Fruit fly (Drosophila melanogaster) whole organism, embryonic: ENCODE results near the gene betaGlu.

Experiments
- ATbp ChIP-seq: fragments of 200-800 bp; sonication (Bioruptor generic); optimal IDR thresholded peaks from 2 replicates; lab custom pipeline; 2017; ENCODE audit warnings: missing biosample characterization, mild to moderate bottlenecking, missing genetic modification characterization, missing genetic modification reagents
- Atf-2 ChIP-seq: fragments of 200-800 bp; sonication (Bioruptor generic); optimal IDR thresholded peaks from 2 replicates; lab custom pipeline; 2016; ENCODE audit warnings: missing biosample characterization, missing genetic modification characterization
- Atf6 ChIP-seq: fragments of 200-800 bp; sonication (Bioruptor generic); IDR thresholded peaks from 2 replicates; pipeline ENCODE4 v1.3.6; 2022; ENCODE audit warnings: missing biosample characterization, missing genetic modification characterization
- CG10543 ChIP-seq: fragments of 200-800 bp; sonication (Bioruptor generic); optimal IDR thresholded peaks from 3 replicates; lab custom pipeline; 2017; ENCODE audit warnings: missing biosample characterization, mild to moderate bottlenecking, missing genetic modification characterization, moderate library complexity
- CG10979 ChIP-seq: fragments of 200-800 bp; sonication (Bioruptor generic); optimal IDR thresholded peaks from 2 replicates; lab custom pipeline; 2018; ENCODE audit warnings: missing biosample characterization, mild to moderate bottlenecking, missing genetic modification characterization, moderate library complexity
- CG11247 ChIP-seq: fragments of 200-800 bp; sonication (Bioruptor generic); IDR thresholded peaks from 2 replicates; pipeline ENCODE4 v1.3.6; 2022; ENCODE audit warnings: missing biosample characterization, missing genetic modification characterization
- CG14441 ChIP-seq: fragments of 200-800 bp; sonication (Bioruptor generic); IDR thresholded peaks from 2 replicates; pipeline ENCODE4 v1.3.6; 2022; ENCODE audit warnings: missing biosample characterization, missing genetic modification characterization
- CG15011 ChIP-seq: fragments of 200-800 bp; sonication (Bioruptor generic); optimal IDR thresholded peaks from 3 replicates; lab custom pipeline; 2018; ENCODE audit warnings: missing biosample characterization, mild to moderate bottlenecking, missing genetic modification characterization
- CG17568 ChIP-seq: fragments of 200-800 bp; sonication (Bioruptor generic); optimal IDR thresholded peaks from 2 replicates; lab custom pipeline; 2018; ENCODE audit warnings: missing biosample characterization, mild to moderate bottlenecking, missing genetic modification characterization, moderate library complexity
- CG18764 ChIP-seq: fragments of 200-800 bp; sonication (Bioruptor generic); optimal IDR thresholded peaks from 3 replicates; lab custom pipeline; 2016; ENCODE audit warnings: missing biosample characterization, missing genetic modification characterization
- CG2199 ChIP-seq: fragments of 200-800 bp; sonication (Bioruptor generic); IDR thresholded peaks from 3 replicates; pipeline ENCODE4 v1.3.6; 2022; ENCODE audit warnings: missing biosample characterization, missing genetic modification characterization
- CG32767 ChIP-seq: fragments of 200-800 bp; sonication (Bioruptor generic); IDR thresholded peaks from 2 replicates; pipeline ENCODE4 v1.3.6; 2022; ENCODE audit warnings: missing biosample characterization, missing genetic modification characterization
- CG32772 ChIP-seq: fragments of 200-800 bp; sonication (Bioruptor generic); IDR thresholded peaks from 2 replicates; pipeline ENCODE4 v1.3.6; 2022; ENCODE audit warnings: missing biosample characterization, missing genetic modification characterization
- CG3838 ChIP-seq: fragments of 200-800 bp; sonication (Bioruptor generic); optimal IDR thresholded peaks from 3 replicates; lab custom pipeline; 2016; ENCODE audit warnings: missing biosample characterization, missing genetic modification characterization
- CG6854 ChIP-seq: fragments of 200-800 bp; sonication (Bioruptor generic); optimal IDR thresholded peaks from 3 replicates; lab custom pipeline; 2017; ENCODE audit warnings: missing biosample characterization, mild to moderate bottlenecking, missing genetic modification characterization
- CG7372 ChIP-seq: fragments of 200-800 bp; sonication (Bioruptor generic); IDR thresholded peaks from 2 replicates; pipeline ENCODE4 v1.3.6; 2022; ENCODE audit warnings: missing biosample characterization, missing genetic modification characterization
- CG9609 ChIP-seq: fragments of 200-800 bp; sonication (Bioruptor generic); optimal IDR thresholded peaks from 3 replicates; lab custom pipeline; 2016; ENCODE audit warnings: missing biosample characterization, missing genetic modification characterization
- Camta ChIP-seq: fragments of 200-800 bp; sonication (Bioruptor generic); optimal IDR thresholded peaks from 2 replicates; lab custom pipeline; 2016; ENCODE audit warnings: missing biosample characterization, missing genetic modification characterization
- Dfd ChIP-seq, 2 experiments: fragments of >200 bp; optimal IDR thresholded peaks; 2 replicates each; lab custom pipeline; 2017; ENCODE audit warnings: missing biosample characterization in 2 of 2, missing genetic modification characterization in 2 of 2
- Ets65A ChIP-seq: fragments of 200-800 bp; sonication (Bioruptor generic); peaks from one replicate; lab custom pipeline; 2016; ENCODE audit warnings: missing biosample characterization, missing genetic modification characterization
- Fer1 ChIP-seq: fragments of 200-800 bp; sonication (Bioruptor generic); optimal IDR thresholded peaks from 2 replicates; lab custom pipeline; 2017; ENCODE audit warnings: missing biosample characterization, mild to moderate bottlenecking, missing genetic modification characterization
- Gsc ChIP-seq: fragments of 200-800 bp; sonication (Bioruptor generic); IDR thresholded peaks from 2 replicates; pipeline ENCODE4 v1.3.6; 2022; ENCODE audit warnings: missing biosample characterization, missing genetic modification characterization
- Gug ChIP-seq: fragments of 200-800 bp; sonication (Bioruptor generic); IDR thresholded peaks from 4 replicates; pipeline ENCODE4 v1.3.6; 2022; ENCODE audit warnings: missing biosample characterization, missing genetic modification characterization
- HLHmδ ChIP-seq: fragments of 200-800 bp; sonication (Bioruptor generic); optimal IDR thresholded peaks from 2 replicates; lab custom pipeline; 2018; ENCODE audit warnings: missing biosample characterization, mild to moderate bottlenecking, missing genetic modification characterization, moderate library complexity
- Kr ChIP-seq: fragments of 200-800 bp; sonication (Bioruptor generic); optimal IDR thresholded peaks from 2 replicates; lab custom pipeline; 2017; ENCODE audit warnings: missing biosample characterization, mild to moderate bottlenecking, missing genetic modification characterization
- NK7.1 ChIP-seq: fragments of 200-800 bp; sonication (Bioruptor generic); optimal IDR thresholded peaks from 3 replicates; lab custom pipeline; 2016; ENCODE audit warnings: missing biosample characterization, missing genetic modification characterization
- Rfx ChIP-seq: fragments of 200-800 bp; sonication (Bioruptor generic); IDR thresholded peaks from 2 replicates; pipeline ENCODE4 v1.3.6; 2022; ENCODE audit warnings: missing biosample characterization, missing genetic modification characterization
- Side ChIP-seq: fragments of 200-800 bp; sonication (Bioruptor generic); optimal IDR thresholded peaks from 2 replicates; lab custom pipeline; 2016; ENCODE audit warnings: missing biosample characterization, missing genetic modification characterization
- YL-1 ChIP-seq: fragments of 200-800 bp; sonication (Bioruptor generic); optimal IDR thresholded peaks from 3 replicates; lab custom pipeline; 2017; ENCODE audit warnings: missing biosample characterization, mild to moderate bottlenecking, missing genetic modification characterization
- az2 ChIP-seq: fragments of 200-800 bp; sonication (Bioruptor generic); optimal IDR thresholded peaks from 3 replicates; lab custom pipeline; 2016; ENCODE audit warnings: missing biosample characterization, missing genetic modification characterization
- bbx ChIP-seq: fragments of 200-800 bp; sonication (Bioruptor generic); IDR thresholded peaks from 2 replicates; pipeline ENCODE4 v1.3.6; 2022; ENCODE audit warnings: missing biosample characterization, missing genetic modification characterization; ENCODE audit not compliant: partially characterized antibody
- crc ChIP-seq: fragments of 200-800 bp; sonication (Bioruptor generic); optimal IDR thresholded peaks from 2 replicates; lab custom pipeline; 2016; ENCODE audit warnings: missing biosample characterization, missing genetic modification characterization
- croc ChIP-seq: fragments of 200-800 bp; sonication (Bioruptor generic); conservative IDR thresholded peaks from 3 replicates; pipeline ENCODE4 v1.3.6; 2022; ENCODE audit warnings: missing biosample characterization, missing genetic modification characterization
- danr ChIP-seq: fragments of 200-800 bp; sonication (Bioruptor generic); IDR thresholded peaks from 2 replicates; pipeline ENCODE4 v1.3.6; 2022; ENCODE audit warnings: missing biosample characterization, missing genetic modification characterization
- fd64A ChIP-seq: fragments of 200-800 bp; sonication (Bioruptor generic); optimal IDR thresholded peaks from 3 replicates; lab custom pipeline; 2018; ENCODE audit warnings: missing biosample characterization, mild to moderate bottlenecking, missing genetic modification characterization
- gcm ChIP-seq: fragments of 200-800 bp; sonication (Bioruptor generic); optimal IDR thresholded peaks from 2 replicates; lab custom pipeline; 2019; ENCODE audit warnings: missing biosample characterization, mild to moderate bottlenecking, missing genetic modification characterization, moderate library complexity
- gt ChIP-seq: fragments of 200-800 bp; sonication (Bioruptor generic); IDR thresholded peaks from 2 replicates; pipeline ENCODE4 v1.3.6; 2022; ENCODE audit warnings: missing biosample characterization, missing genetic modification characterization
- ind ChIP-seq: fragments of 200-800 bp; sonication (Bioruptor generic); optimal IDR thresholded peaks from 3 replicates; lab custom pipeline; 2016; ENCODE audit warnings: missing biosample characterization, missing genetic modification characterization
- kni ChIP-seq: fragments of 200-800 bp; sonication (Bioruptor generic); optimal IDR thresholded peaks from 3 replicates; lab custom pipeline; 2017; ENCODE audit warnings: mild to moderate bottlenecking, missing biosample characterization, missing genetic modification reagents, missing genetic modification characterization
- mam ChIP-seq: fragments of 200-800 bp; sonication (Bioruptor generic); optimal IDR thresholded peaks from 3 replicates; lab custom pipeline; 2016; ENCODE audit warnings: missing biosample characterization, missing genetic modification characterization
- mirr ChIP-seq: fragments of 200-800 bp; sonication (Bioruptor generic); optimal IDR thresholded peaks from 3 replicates; lab custom pipeline; 2018; ENCODE audit warnings: missing biosample characterization, mild to moderate bottlenecking, missing genetic modification characterization
- ranshi ChIP-seq: fragments of 200-800 bp; sonication (Bioruptor generic); IDR thresholded peaks from 2 replicates; pipeline ENCODE4 v1.3.6; 2022; ENCODE audit warnings: missing biosample characterization, missing genetic modification characterization
- row ChIP-seq: fragments of 200-800 bp; sonication (Bioruptor generic); IDR thresholded peaks from 3 replicates; pipeline ENCODE4 v1.3.6; 2022; ENCODE audit warnings: missing biosample characterization, missing genetic modification characterization
- sc ChIP-seq, 3 experiments: fragments of >200 bp in 2 of 3; fragments of 200-800 bp in 1 of 3; sonication (Bioruptor generic) in 1 of 3; optimal IDR thresholded peaks; 2 replicates in 2 of 3; 3 replicates in 1 of 3; lab custom pipeline; 2017; ENCODE audit warnings: mild to moderate bottlenecking in 1 of 3, missing biosample characterization in 1 of 3, missing genetic modification characterization in 1 of 3, missing genetic modification reagents in 1 of 3
- scrt ChIP-seq: fragments of 200-800 bp; sonication (Bioruptor generic); optimal IDR thresholded peaks from 2 replicates; lab custom pipeline; 2018; ENCODE audit warnings: missing biosample characterization, mild to moderate bottlenecking, missing genetic modification characterization, moderate library complexity
- sim ChIP-seq: fragments of 200-800 bp; sonication (Bioruptor generic); IDR thresholded peaks from 2 replicates; pipeline ENCODE4 v1.3.6; 2022; ENCODE audit warnings: missing biosample characterization, missing genetic modification characterization
- so ChIP-seq: fragments of 200-800 bp; sonication (Bioruptor generic); IDR thresholded peaks from 3 replicates; pipeline ENCODE4 v1.3.6; 2022; ENCODE audit warnings: missing biosample characterization, missing genetic modification characterization
- sob ChIP-seq: fragments of 200-800 bp; sonication (Bioruptor generic); IDR thresholded peaks from 2 replicates; pipeline ENCODE4 v1.3.6; 2022; ENCODE audit warnings: missing biosample characterization, missing genetic modification characterization
- tio ChIP-seq: fragments of 200-800 bp; sonication (Bioruptor generic); optimal IDR thresholded peaks from 2 replicates; lab custom pipeline; 2017; ENCODE audit warnings: missing biosample characterization, missing genetic modification characterization, inconsistent platforms
- wek ChIP-seq: fragments of 200-800 bp; sonication (Bioruptor generic); optimal IDR thresholded peaks from 3 replicates; lab custom pipeline; 2018; ENCODE audit warnings: missing biosample characterization, mild to moderate bottlenecking, missing genetic modification characterization, moderate library complexity

Gene betaGlu

DNA sequence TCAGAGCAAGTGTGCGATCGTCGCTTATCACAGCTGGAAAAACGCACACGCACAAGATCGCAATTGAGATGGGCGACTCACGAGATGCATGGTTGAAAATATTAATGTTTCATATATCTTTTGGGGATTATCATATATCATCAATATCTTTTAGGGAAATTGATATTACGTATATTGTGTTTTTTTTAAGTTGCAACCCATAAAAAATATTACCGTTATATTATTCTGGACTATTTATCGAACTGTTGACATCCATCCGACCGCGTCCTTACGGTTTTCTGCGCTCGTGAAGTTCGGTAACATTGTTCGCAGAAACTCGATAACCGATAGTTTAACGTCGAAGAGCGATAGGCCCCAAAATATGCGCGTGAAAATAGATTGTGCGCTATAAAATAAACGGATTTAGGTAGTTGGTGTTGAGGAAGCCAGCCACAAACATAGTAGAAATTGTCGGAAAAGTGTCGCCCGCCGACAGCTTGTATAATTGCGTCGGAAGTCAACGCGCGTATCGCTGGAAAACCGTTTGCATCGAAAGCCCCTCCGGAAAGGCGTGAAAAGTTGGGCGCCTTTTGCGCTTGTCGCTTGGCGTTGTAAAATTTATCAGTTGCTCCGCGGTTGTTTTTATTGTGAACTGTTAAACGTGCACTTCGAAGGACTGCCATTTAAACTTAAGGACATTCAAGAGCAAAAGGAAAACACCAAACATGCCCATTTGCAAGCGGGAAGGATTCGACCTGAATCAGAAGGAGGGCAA lies 22.2 kb upstream of the betaGlu start, which contains the start of the genes Mccc1 and Acf (continued):
- TF ChIP-seq danr (GFP tag; lab: Robert Waterston, UW) (no peak), mirr (GFP tag; lab: Kevin White, UChicago) (no peak), so (0 out of 3 replicates have a peak, but pooled peaks have one; percentile 38), CG11247 (0 out of 2 replicates have a peak, but pooled peaks have one; percentile 30), HLHmδ (GFP tag; lab: Kevin White, UChicago) (no peak), row (GFP tag; lab: Robert Waterston, UW) (peak; percentile 77), CG17568 (no peak), ranshi (no peak), CG10979 (tag; lab: Kevin White, UChicago) (peak; percentile 7), CG7372 (GFP tag; lab: Robert Waterston, UW) (no peak), Dfd (GFP tag; optimal IDR thresholded peaks at IDR 0.05; lab: Kevin White, UChicago) (no peak), Camta (GFP tag; lab: Kevin White, UChicago) (no peak), tio (no peak), Fer1 (GFP tag; lab: Kevin White, UChicago) (no peak), Side (no peak), Ets65A (GFP tag; lab: Kevin White, UChicago) (no peak), gt (GFP tag; lab: Robert Waterston, UW) (no peak), YL-1 (peak; percentile 50), Atf-2 (GFP tag; lab: Kevin White, UChicago) (no peak), sim (GFP tag; lab: Robert Waterston, UW) (no peak), CG6854 (no peak), croc (GFP tag; lab: Robert Waterston, UW) (no peak), CG18764 (GFP tag; lab: Kevin White, UChicago) (no peak), Kr (GFP tag; lab: Kevin White, UChicago) (no peak), sob (GFP tag; lab: Robert Waterston, UW) (peak; percentile 37; the same call in 1 of the 2 replicates), mam (GFP tag; lab: Kevin White, UChicago) (peak; percentile 60), CG3838 (no peak), gcm (GFP tag; lab: Kevin White, UChicago) (no peak), scrt (no peak), Rfx (GFP tag; lab: Robert Waterston, UW) (peak; percentile 60), kni (GFP tag; lab: Kevin White, UChicago) (no peak), sc (optimal IDR thresholded peaks at IDR 0.05; lab: Kevin White, UChicago) (no peak), sc (GFP tag; optimal IDR thresholded peaks at IDR 0.05; lab: Kevin White, UChicago) (no peak), CG10543 (no peak), ind (peak; percentile 10), Gsc (GFP tag; lab: Robert Waterston, UW) (no peak), CG2199 (GFP tag; lab: Robert Waterston, UW) (no peak), crc (peak; percentile 33), CG14441 (GFP tag; lab: Robert Waterston, UW) (peak; percentile 33; the same call in 1 of the 2 replicates), wek (GFP tag; lab: Kevin White, UChicago) (no peak), Atf6 (no peak), ATbp (GFP tag; lab: Kevin White, UChicago) (no peak), CG15011 (GFP tag; lab: Kevin White, UChicago) (no peak), Gug (GFP tag; lab: Robert Waterston, UW) (0 out of 4 replicates have a peak, but pooled peaks have one; percentile 6), bbx (GFP tag; lab: Robert Waterston, UW) (peak; percentile 63), fd64A (GFP tag; lab: Kevin White, UChicago) (no peak), CG32772 (GFP tag; lab: Robert Waterston, UW) (no peak), CG32767 (GFP tag; lab: Robert Waterston, UW) (no peak), NK7.1 (GFP tag; lab: Kevin White, UChicago) (no peak), az2 (peak; percentile 41), CG9609 (peak; percentile 19)
